Fruit fly (Drosophila melanogaster) whole organism, wandering third instar larva: ENCODE measurements around the gene Pex23.

Source experiments
- Abd-B ChIP-seq: fragments of >200 bp; optimal IDR thresholded peaks from 2 replicates; lab custom pipeline; 2017; ENCODE audit warnings: missing biosample characterization, missing genetic modification characterization
- CG9705 ChIP-seq: fragments of 200-800 bp; sonication (Bioruptor generic); optimal IDR thresholded peaks from 2 replicates; lab custom pipeline; 2018; ENCODE audit warnings: missing biosample characterization, mild to moderate bottlenecking, missing genetic modification characterization
- CrebA ChIP-seq: fragments of 200-800 bp; sonication (Bioruptor generic); optimal IDR thresholded peaks from 2 replicates; lab custom pipeline; 2016; ENCODE audit warnings: missing biosample characterization, mild to moderate bottlenecking, missing genetic modification characterization, borderline replicate concordance
- Dfd ChIP-seq: fragments of >200 bp; optimal IDR thresholded peaks from 2 replicates; lab custom pipeline; 2017; ENCODE audit warnings: missing biosample characterization, missing genetic modification characterization
- Dif ChIP-seq: fragments of 200-275, 200-300 bp; sonication (Bioruptor generic); optimal IDR thresholded peaks from 2 replicates; lab custom pipeline; 2018; ENCODE audit warnings: missing biosample characterization, missing genetic modification characterization; ENCODE audit not compliant: partially characterized antibody
- GATAd ChIP-seq: sonication (Bioruptor generic); optimal IDR thresholded peaks from 2 replicates; lab custom pipeline; 2016; ENCODE audit warnings: missing biosample characterization, missing genetic modification characterization
- HLH106 ChIP-seq: fragments of 200-800 bp; optimal IDR thresholded peaks from 3 replicates; lab custom pipeline; 2019; ENCODE audit warnings: missing biosample characterization, mild to moderate bottlenecking, missing genetic modification characterization, moderate library complexity
- Hnf4 ChIP-seq: fragments of 200-800 bp; sonication (Bioruptor generic); optimal IDR thresholded peaks from 2 replicates; lab custom pipeline; 2016; ENCODE audit warnings: missing biosample characterization, mild to moderate bottlenecking, missing genetic modification characterization
- Hr78 ChIP-seq: fragments of >200 bp; optimal IDR thresholded peaks from 2 replicates; lab custom pipeline; 2017; ENCODE audit warnings: missing biosample characterization, missing genetic modification characterization
- Hr83 ChIP-seq: fragments of 200-300 bp; sonication (Bioruptor generic); optimal IDR thresholded peaks from 2 replicates; lab custom pipeline; 2016; ENCODE audit warnings: missing biosample characterization, mild to moderate bottlenecking, missing genetic modification characterization, moderate library complexity; ENCODE audit not compliant: poor library complexity, severe bottlenecking
- Jra ChIP-seq: sonication (Bioruptor generic); optimal IDR thresholded peaks from 2 replicates; lab custom pipeline; 2016; ENCODE audit warnings: missing biosample characterization, missing genetic modification characterization
- Myc ChIP-seq: fragments of >200 bp; optimal IDR thresholded peaks from 2 replicates; lab custom pipeline; 2017
- OdsH ChIP-seq: fragments of 200-800 bp; sonication (Bioruptor generic); optimal IDR thresholded peaks from 2 replicates; lab custom pipeline; 2016; ENCODE audit warnings: missing biosample characterization, mild to moderate bottlenecking, missing genetic modification characterization
- Rel ChIP-seq, 2 experiments: fragments of 200-800 bp; sonication (Bioruptor generic) in 1 of 2; optimal IDR thresholded peaks; 2 replicates in 1 of 2; 3 replicates in 1 of 2; lab custom pipeline; 2016 to 2019; ENCODE audit warnings: mild to moderate bottlenecking in 2 of 2, missing biosample characterization in 2 of 2, missing genetic modification characterization in 2 of 2, moderate library complexity in 1 of 2
- Sp1 ChIP-seq: fragments of 200-800 bp; sonication (Bioruptor generic); optimal IDR thresholded peaks from 3 replicates; lab custom pipeline; 2019; ENCODE audit warnings: missing biosample characterization, mild to moderate bottlenecking, missing genetic modification characterization, moderate library complexity
- Vsx2 ChIP-seq: fragments of 200-300, 225-300 bp; sonication (Bioruptor generic); optimal IDR thresholded peaks from 2 replicates; lab custom pipeline; 2018; ENCODE audit warnings: missing biosample characterization, missing genetic modification characterization; ENCODE audit not compliant: partially characterized antibody
- br ChIP-seq: fragments of 200-800 bp; sonication (Bioruptor generic); optimal IDR thresholded peaks from 2 replicates; lab custom pipeline; 2016; ENCODE audit warnings: missing biosample characterization, missing genetic modification characterization
- dl ChIP-seq, 2 experiments: fragments of 175-275, 200-275 bp in 1 of 2; fragments of 200-275 bp in 1 of 2; sonication (Bioruptor generic); optimal IDR thresholded peaks; lab custom pipeline; 2018; ENCODE audit warnings: mild to moderate bottlenecking in 2 of 2, missing biosample characterization in 2 of 2, missing genetic modification characterization in 2 of 2, moderate library complexity in 2 of 2; ENCODE audit not compliant: partially characterized antibody in 2 of 2, insufficient read depth in 1 of 2
- dmrt93B ChIP-seq: fragments of 200-800 bp; sonication (Bioruptor generic); optimal IDR thresholded peaks from 2 replicates; lab custom pipeline; 2018; ENCODE audit warnings: missing biosample characterization, mild to moderate bottlenecking, missing genetic modification characterization
- dsf ChIP-seq: sonication (Bioruptor generic); optimal IDR thresholded peaks from 2 replicates; lab custom pipeline; 2016; ENCODE audit warnings: missing biosample characterization, missing genetic modification characterization, borderline replicate concordance
- ey ChIP-seq: fragments of 200-800 bp; sonication (Bioruptor generic); optimal IDR thresholded peaks from 2 replicates; lab custom pipeline; 2016; ENCODE audit warnings: missing biosample characterization, missing genetic modification characterization
- foxo ChIP-seq, 2 experiments: fragments of 200-800 bp; sonication (Bioruptor generic); optimal IDR thresholded peaks; 2 replicates in 1 of 2; 3 replicates in 1 of 2; lab custom pipeline; 2016 to 2017; ENCODE audit warnings: missing biosample characterization in 2 of 2, missing genetic modification characterization in 2 of 2
- fru ChIP-seq: fragments of 200-800 bp; sonication (Bioruptor generic); optimal IDR thresholded peaks from 3 replicates; lab custom pipeline; 2016; ENCODE audit warnings: missing biosample characterization, mild to moderate bottlenecking, missing genetic modification characterization
- h ChIP-seq: fragments of 200-800 bp; sonication (Bioruptor generic); optimal IDR thresholded peaks from 3 replicates; lab custom pipeline; 2016; ENCODE audit warnings: missing biosample characterization, mild to moderate bottlenecking, missing genetic modification characterization
- jim ChIP-seq: fragments of 175-275, 200-325 bp; sonication (Bioruptor generic); optimal IDR thresholded peaks from 2 replicates; lab custom pipeline; 2016; ENCODE audit warnings: missing biosample characterization, mild to moderate bottlenecking, missing genetic modification characterization
- lola ChIP-seq: fragments of >200 bp; optimal IDR thresholded peaks from 2 replicates; lab custom pipeline; 2017; ENCODE audit warnings: missing biosample characterization, missing genetic modification characterization
- psq ChIP-seq: fragments of 200-800 bp; sonication (Bioruptor generic); optimal IDR thresholded peaks from 3 replicates; lab custom pipeline; 2017; ENCODE audit warnings: missing biosample characterization, mild to moderate bottlenecking, missing genetic modification characterization, moderate library complexity
- rgr ChIP-seq: fragments of 200-800 bp; sonication (Bioruptor generic); optimal IDR thresholded peaks from 3 replicates; lab custom pipeline; 2016; ENCODE audit warnings: missing biosample characterization, mild to moderate bottlenecking, missing genetic modification characterization
- sage ChIP-seq: fragments of 200-800 bp; sonication (Bioruptor generic); optimal IDR thresholded peaks from 2 replicates; lab custom pipeline; 2016; ENCODE audit warnings: missing biosample characterization, mild to moderate bottlenecking, missing genetic modification characterization
- sv ChIP-seq: fragments of 200-800 bp; sonication (Bioruptor generic); optimal IDR thresholded peaks from 3 replicates; lab custom pipeline; 2016; ENCODE audit warnings: missing biosample characterization, missing genetic modification characterization
- tai ChIP-seq: sonication (Bioruptor generic); optimal IDR thresholded peaks from 2 replicates; lab custom pipeline; 2016; ENCODE audit warnings: missing biosample characterization, missing genetic modification characterization
- usp ChIP-seq: fragments of >200 bp; optimal IDR thresholded peaks from 2 replicates; lab custom pipeline; 2017; ENCODE audit warnings: missing biosample characterization, missing genetic modification characterization
- woc ChIP-seq: sonication (Bioruptor generic); optimal IDR thresholded peaks from 2 replicates; lab custom pipeline; 2016; ENCODE audit warnings: missing biosample characterization, mild to moderate bottlenecking, missing genetic modification characterization

Pex23 gene

dm6 chr3L:20302081-20302630 lies at the start of gene Pex23:
Pex23 (minus strand) TSS chr3L:20302141.
- peak; percentile 86 for TF ChIP-seq h
- TF ChIP-seq Jra (GFP tag; lab: Kevin White, UChicago) = peak; percentile 84
- peak; percentile 26 for TF ChIP-seq Myc (lab: Kevin White, UChicago)
- peak; percentile 84 for TF ChIP-seq dsf (GFP tag; lab: Kevin White, UChicago)
- TF ChIP-seq Hr83 (GFP tag; lab: Kevin White, UChicago) = peak; percentile 68
- TF ChIP-seq sage (GFP tag; lab: Kevin White, UChicago) = peak; percentile 45
- TF ChIP-seq psq (GFP tag; lab: Kevin White, UChicago) = peak; percentile 69
- TF ChIP-seq dmrt93B (GFP tag; lab: Kevin White, UChicago) = no peak
- peak; percentile 70 for TF ChIP-seq GATAd (GFP tag; lab: Kevin White, UChicago)
- peak; percentile 83 for TF ChIP-seq sv
- peak; percentile 78 for TF ChIP-seq HLH106 (tag; lab: Kevin White, UChicago)
- TF ChIP-seq Abd-B (GFP tag; lab: Kevin White, UChicago) = no peak
- no peak for TF ChIP-seq Rel (GFP tag; optimal IDR thresholded peaks at IDR 0.05; lab: Kevin White, UChicago)
- TF ChIP-seq Rel (tag; optimal IDR thresholded peaks at IDR 0.05; lab: Kevin White, UChicago) = peak; percentile 32
- TF ChIP-seq usp (GFP tag; lab: Kevin White, UChicago) = no peak
- no peak for TF ChIP-seq jim (GFP tag; lab: Kevin White, UChicago)
- TF ChIP-seq Dfd (GFP tag; lab: Kevin White, UChicago) = no peak
- peak; percentile 82 for TF ChIP-seq ey (GFP tag; lab: Kevin White, UChicago)
- no peak for TF ChIP-seq Hnf4 (GFP tag; lab: Kevin White, UChicago)
- TF ChIP-seq fru (GFP tag; lab: Kevin White, UChicago) = peak; percentile 87
- TF ChIP-seq OdsH (GFP tag; lab: Kevin White, UChicago) = peak; percentile 67
- no peak for TF ChIP-seq CrebA (GFP tag; lab: Kevin White, UChicago)
- TF ChIP-seq foxo (GFP tag; optimal IDR thresholded peaks at IDR 0.05; lab: Kevin White, UChicago) = peak in 1 of 2 experiments; percentile 84
- TF ChIP-seq lola (GFP tag; lab: Kevin White, UChicago) = no peak
- TF ChIP-seq tai (GFP tag; lab: Kevin White, UChicago) = no peak
- TF ChIP-seq woc = peak; percentile 72
- peak; percentile 85 for TF ChIP-seq rgr (GFP tag; lab: Kevin White, UChicago)
- TF ChIP-seq br (GFP tag; lab: Kevin White, UChicago) = no peak
- TF ChIP-seq CG9705 = peak; percentile 58
- peak; percentile 58 for TF ChIP-seq Sp1 (GFP tag; lab: Kevin White, UChicago)

DNA sequence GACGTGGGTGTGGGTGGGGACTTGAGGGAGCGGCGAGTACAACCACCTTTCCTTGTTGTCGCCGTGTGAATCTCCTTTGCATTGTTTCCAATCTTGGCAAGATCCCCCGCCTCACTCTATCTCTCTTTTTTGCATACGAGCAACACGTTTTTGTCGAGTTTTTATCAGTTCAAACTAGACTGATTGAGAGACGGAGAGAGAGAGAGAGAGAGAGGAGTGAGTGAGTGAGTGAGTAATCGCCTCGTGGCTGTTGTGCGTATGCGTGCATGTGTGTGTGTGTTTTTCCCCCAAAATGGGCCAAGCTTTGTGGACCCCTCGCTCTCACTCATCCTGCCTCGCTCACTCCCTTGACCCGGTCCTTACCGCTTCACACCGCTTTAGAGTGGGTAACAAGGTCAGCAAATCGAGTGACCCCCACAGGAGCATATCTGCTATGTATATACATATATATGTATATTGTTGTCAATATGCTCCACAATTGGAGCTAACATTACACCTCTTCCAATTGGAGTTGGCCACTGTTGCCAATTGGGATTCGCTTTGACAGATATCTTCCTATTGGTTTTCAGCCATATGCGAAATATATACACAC lies 47.5 kb upstream of the Pex23 start:
- peak; percentile 55 to 88 for TF ChIP-seq dl (GFP tag; optimal IDR thresholded peaks at IDR 0.05; lab: Kevin White, UChicago; ENCODE audit: insufficient read depth in 1 of 2, partially characterized antibody in 2 of 2)
- TF ChIP-seq Abd-B (GFP tag; lab: Kevin White, UChicago) = no peak
- peak; percentile 48 for TF ChIP-seq Jra (GFP tag; lab: Kevin White, UChicago)
- peak; percentile 88 for TF ChIP-seq Dif (GFP tag; lab: Kevin White, UChicago)
- TF ChIP-seq Hnf4 (GFP tag; lab: Kevin White, UChicago) = no peak
- peak; percentile 6 for TF ChIP-seq sage (GFP tag; lab: Kevin White, UChicago)
- peak; percentile 3 for TF ChIP-seq h
- TF ChIP-seq Rel (GFP tag; optimal IDR thresholded peaks at IDR 0.05; lab: Kevin White, UChicago) = no peak
- peak; percentile 100 for TF ChIP-seq Rel (tag; optimal IDR thresholded peaks at IDR 0.05; lab: Kevin White, UChicago)
- TF ChIP-seq Vsx2 = peak; percentile 65
- no peak for TF ChIP-seq OdsH (GFP tag; lab: Kevin White, UChicago)
- TF ChIP-seq foxo (GFP tag; optimal IDR thresholded peaks at IDR 0.05; lab: Kevin White, UChicago) = no peak

DNA sequence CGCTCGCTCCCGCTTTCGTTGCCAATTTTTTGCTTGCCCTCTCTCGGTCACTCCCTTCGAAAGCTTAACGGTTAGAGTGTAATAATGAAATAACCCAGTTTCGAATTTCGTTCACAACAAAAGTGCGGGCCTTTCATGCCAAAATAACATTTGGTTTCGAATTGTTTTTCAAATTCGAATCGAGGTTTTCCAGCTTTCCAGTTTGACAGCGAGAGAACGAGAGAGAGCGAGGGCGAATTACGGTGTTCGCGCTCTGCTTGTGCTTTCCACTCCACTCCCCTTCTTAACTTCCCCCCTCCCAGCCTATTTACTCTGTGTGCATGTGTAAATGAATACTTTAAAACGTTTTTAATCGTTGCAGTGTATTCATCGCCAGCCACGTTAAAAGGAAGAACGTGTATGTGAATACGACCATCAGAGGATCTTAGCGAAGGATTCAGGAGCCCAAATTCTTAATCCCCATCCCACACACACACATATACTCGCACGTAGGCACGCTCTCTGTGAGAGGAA lies 46.7 kb upstream of the Pex23 start:
- TF ChIP-seq GATAd (GFP tag; lab: Kevin White, UChicago) (no peak), woc (no peak), usp (GFP tag; lab: Kevin White, UChicago) (no peak), rgr (GFP tag; lab: Kevin White, UChicago) (no peak), Rel (GFP tag; optimal IDR thresholded peaks at IDR 0.05; lab: Kevin White, UChicago) (no peak), Rel (tag; optimal IDR thresholded peaks at IDR 0.05; lab: Kevin White, UChicago) (peak; percentile 56), fru (GFP tag; lab: Kevin White, UChicago) (no peak), dsf (GFP tag; lab: Kevin White, UChicago) (no peak), jim (GFP tag; lab: Kevin White, UChicago) (no peak), Hr78 (GFP tag; lab: Kevin White, UChicago) (no peak), tai (GFP tag; lab: Kevin White, UChicago) (no peak), OdsH (GFP tag; lab: Kevin White, UChicago) (peak; percentile 31), Vsx2 (no peak)
